Fruit fly (Drosophila melanogaster): ENCODE measurements around the gene Cpr31A.

The Cpr31A gene

dm6 chr2L:10092289-10092688 is 38.3 kb downstream of the Cpr31A start, which contains the start of gene CG13133:
Gene CG13133, minus strand, starts transcription at chr2L:10092389.
- TF ChIP-seq CTCF (optimal IDR thresholded peaks at IDR 0.05) = no peak
- TF ChIP-seq CG8478 (optimal IDR thresholded peaks at IDR 0.05) = no peak

dm6 chr2L:10093788-10094187 is 39.8 kb downstream of the Cpr31A start, which contains the start of gene CG34109:
Gene CG34109, plus strand, starts transcription at chr2L:10094088.
- TF ChIP-seq CG8478 (optimal IDR thresholded peaks at IDR 0.05) = no peak
- no peak for TF ChIP-seq CTCF (optimal IDR thresholded peaks at IDR 0.05)

- no peak for TF ChIP-seq CG8478 (optimal IDR thresholded peaks at IDR 0.05)
- TF ChIP-seq CTCF (optimal IDR thresholded peaks at IDR 0.05) = no peak
Measured at dm6 chr2L:10096127-10096526, 42.1 kb downstream of the Cpr31A start.

Measured in S2 (cell line).